Fruit fly (Drosophila melanogaster): ENCODE results near the gene GstD3.

Gene GstD3

dm6 chr3R:12408160-12408559 is 35.3 kb downstream of the GstD3 start, which contains the start of gene CG5196 (continued):
- TF ChIP-seq CG13296 (GFP tag; optimal IDR thresholded peaks at IDR 0.05) = no peak
- no peak for TF ChIP-seq CG13123 (GFP tag; optimal IDR thresholded peaks at IDR 0.05)
- no peak for TF ChIP-seq CG15696 (tag; optimal IDR thresholded peaks at IDR 0.05)
- TF ChIP-seq Hey (tag; optimal IDR thresholded peaks at IDR 0.05) = no peak
- peak; percentile 84 for TF ChIP-seq Bgb (GFP tag; IDR thresholded peaks at IDR 0.05; ENCODE audit: partially characterized antibody)
- TF ChIP-seq CG34224 (GFP tag; IDR thresholded peaks at IDR 0.05; ENCODE audit: partially characterized antibody) = peak; percentile 81
- peak; percentile 45 for TF ChIP-seq nom (GFP tag; optimal IDR thresholded peaks at IDR 0.05)
- TF ChIP-seq Hr51 (GFP tag; optimal IDR thresholded peaks at IDR 0.05) = no peak
- no peak for TF ChIP-seq luna (GFP tag; optimal IDR thresholded peaks at IDR 0.05)
- TF ChIP-seq NfI (GFP tag; optimal IDR thresholded peaks at IDR 0.05) = peak; percentile 30
- TF ChIP-seq CG8765 (GFP tag; IDR thresholded peaks at IDR 0.05) = no peak
- TF ChIP-seq unc-4 (GFP tag; IDR thresholded peaks at IDR 0.05; ENCODE audit: partially characterized antibody) = peak; percentile 73
- peak; percentile 60 for TF ChIP-seq CG14710 (tag; optimal IDR thresholded peaks at IDR 0.05)
- peak; percentile 43 for TF ChIP-seq Dek (tag; optimal IDR thresholded peaks at IDR 0.05)
- TF ChIP-seq HmgZ (tag; optimal IDR thresholded peaks at IDR 0.05) = peak; percentile 81
- TF ChIP-seq CG12299 (tag; optimal IDR thresholded peaks at IDR 0.05) = peak; percentile 24
- TF ChIP-seq yki (optimal IDR thresholded peaks at IDR 0.05) = no peak
- TF ChIP-seq schlank (tag; optimal IDR thresholded peaks at IDR 0.05) = no peak
- TF ChIP-seq Lhr (GFP tag; optimal IDR thresholded peaks at IDR 0.05) = peak; percentile 49
- peak; percentile 57; the same call in 1 of the 2 replicates for TF ChIP-seq ato (GFP tag; IDR thresholded peaks at IDR 0.05; ENCODE audit: partially characterized antibody)
- no peak for TF ChIP-seq ken (GFP tag; IDR thresholded peaks at IDR 0.05)
- no peak for TF ChIP-seq dysf (GFP tag; IDR thresholded peaks at IDR 0.05)
- TF ChIP-seq CG14014 (GFP tag; IDR thresholded peaks at IDR 0.05) = no peak; the same call in 1 of the 2 replicates
- no peak for TF ChIP-seq lov (optimal IDR thresholded peaks at IDR 0.05)
- TF ChIP-seq lov (GFP tag; IDR thresholded peaks at IDR 0.05) = 0 out of 3 replicates have a peak, but pooled peaks have one; percentile 16
- no peak for TF ChIP-seq crp (GFP tag; optimal IDR thresholded peaks at IDR 0.05)
- TF ChIP-seq vvl (GFP tag; IDR thresholded peaks at IDR 0.05) = peak; percentile 44; the same call in 1 of the 2 replicates
- no peak for TF ChIP-seq dm (GFP tag; optimal IDR thresholded peaks at IDR 0.05)
- no peak for TF ChIP-seq sisA (GFP tag; IDR thresholded peaks at IDR 0.05)
- no peak for TF ChIP-seq CG2889 (GFP tag; IDR thresholded peaks at IDR 0.05)
- TF ChIP-seq ewg (GFP tag; optimal IDR thresholded peaks at IDR 0.05) = no peak
- TF ChIP-seq HLH4C (GFP tag; IDR thresholded peaks at IDR 0.05; ENCODE audit: partially characterized antibody) = peak; percentile 70
- TF ChIP-seq CG4617 (GFP tag; optimal IDR thresholded peaks at IDR 0.05; ENCODE audit: borderline replicate concordance) = peak; percentile 55
- TF ChIP-seq otp (GFP tag; IDR thresholded peaks at IDR 0.05) = no peak
- no peak for TF ChIP-seq crc (GFP tag; optimal IDR thresholded peaks at IDR 0.05)
- peak; percentile 66 for TF ChIP-seq lbe (GFP tag; optimal IDR thresholded peaks at IDR 0.05)
- peak; percentile 52; the same call in 2 of the 3 replicates for TF ChIP-seq CG16813 (GFP tag; IDR thresholded peaks at IDR 0.05; ENCODE audit: partially characterized antibody)
- no peak for TF ChIP-seq CG4424 (GFP tag; optimal IDR thresholded peaks at IDR 0.05)
- TF ChIP-seq CG3995 (GFP tag; optimal IDR thresholded peaks at IDR 0.05) = peak; percentile 78
- peak; percentile 17 for TF ChIP-seq CG8924 (tag; optimal IDR thresholded peaks at IDR 0.05)
- TF ChIP-seq disco-r (GFP tag; optimal IDR thresholded peaks at IDR 0.05) = no peak
- no peak for TF ChIP-seq CG11398 (GFP tag; optimal IDR thresholded peaks at IDR 0.05)
- TF ChIP-seq CG12391 (tag; optimal IDR thresholded peaks at IDR 0.05) = peak; percentile 35
- TF ChIP-seq CG8388 (GFP tag; optimal IDR thresholded peaks at IDR 0.05) = no peak
- TF ChIP-seq MESR4 (GFP tag; optimal IDR thresholded peaks at IDR 0.05) = peak; percentile 85
- TF ChIP-seq CG4328 (GFP tag; optimal IDR thresholded peaks at IDR 0.05) = no peak
- no peak for TF ChIP-seq bab2 (GFP tag; optimal IDR thresholded peaks at IDR 0.05)
- TF ChIP-seq gro (GFP tag; optimal IDR thresholded peaks at IDR 0.05) = peak; percentile 32
- peak; percentile 75 for TF ChIP-seq gfzf (GFP tag; optimal IDR thresholded peaks at IDR 0.05)
- TF ChIP-seq tll (GFP tag; optimal IDR thresholded peaks at IDR 0.05) = no peak
